Worm (Caenorhabditis elegans) whole organism, L2 larva: ENCODE data around the gene nhr-117.

Experiments used
- mbf-1 ChIP-seq: sonication (generic microtip); optimal IDR thresholded peaks from 2 replicates; lab custom pipeline; 2017; ENCODE audit warnings: missing biosample characterization, missing genetic modification characterization
- nhr-11 ChIP-seq: fragments of 150-350 bp; optimal IDR thresholded peaks from 2 replicates; lab custom pipeline; 2014; ENCODE audit warnings: missing biosample characterization, missing genetic modification characterization
- nhr-237 ChIP-seq: fragments of 150-350 bp; optimal IDR thresholded peaks from 2 replicates; lab custom pipeline; 2014; ENCODE audit warnings: missing biosample characterization, missing genetic modification characterization
- sem-4 ChIP-seq: fragments of 150-350 bp; optimal IDR thresholded peaks from 2 replicates; lab custom pipeline; 2014; ENCODE audit warnings: missing biosample characterization, missing genetic modification reagents, missing genetic modification characterization

DNA sequence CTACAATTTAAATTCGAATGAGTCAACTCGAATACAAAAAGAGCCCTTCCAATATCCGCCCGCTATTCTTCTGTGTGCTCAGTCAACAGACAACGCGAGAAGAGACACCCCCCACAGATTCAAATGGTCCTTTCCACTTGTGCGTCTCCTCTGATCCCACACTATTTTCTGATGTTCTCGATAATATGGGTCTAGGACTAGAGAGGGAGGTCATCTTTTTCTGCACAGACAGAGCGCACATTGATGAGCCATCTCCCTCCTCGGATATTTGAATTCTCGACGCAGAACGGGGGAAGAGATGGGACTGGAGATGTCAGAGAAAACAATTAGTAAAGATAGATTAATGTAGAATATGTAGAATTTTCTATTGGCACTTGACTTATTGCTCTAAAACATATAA, 50.6 kb downstream of the nhr-117 start:
- TF ChIP-seq nhr-11 (tag; lab: Kevin White, UChicago) (no peak), nhr-237 (tag; lab: Kevin White, UChicago) (no peak), sem-4 (tag; lab: Kevin White, UChicago) (no peak), mbf-1 (tag; lab: Kevin White, UChicago) (no peak)
